Worm (Caenorhabditis elegans) whole organism, late embryonic: ENCODE measurements around the gene bcf-1.

Source experiments
- K09A11.1 ChIP-seq: sonication (generic microtip); optimal IDR thresholded peaks from 2 replicates; lab custom pipeline; 2017; ENCODE audit warnings: antibody characterized with exemption, mild to moderate bottlenecking, missing genetic modification characterization, missing compliant biosample characterization; ENCODE audit not compliant: insufficient read depth
- ceh-14 ChIP-seq: sonication (generic microtip); optimal IDR thresholded peaks from 2 replicates; lab custom pipeline; 2016; ENCODE audit warnings: missing genotype, missing genetic modification characterization, missing compliant biosample characterization
- ceh-2 ChIP-seq: sonication (generic microtip); optimal IDR thresholded peaks from 2 replicates; lab custom pipeline; 2016; ENCODE audit warnings: missing genotype, missing genetic modification characterization, missing compliant biosample characterization
- ceh-22 ChIP-seq: sonication (generic microtip); optimal IDR thresholded peaks from 2 replicates; lab custom pipeline; 2017; ENCODE audit warnings: missing biosample characterization, missing genetic modification characterization
- ceh-31 ChIP-seq: sonication (generic microtip); optimal IDR thresholded peaks from 2 replicates; lab custom pipeline; 2016; ENCODE audit warnings: missing genetic modification characterization, missing compliant biosample characterization
- che-1 ChIP-seq: sonication (generic microtip); optimal IDR thresholded peaks from 2 replicates; lab custom pipeline; 2016; ENCODE audit warnings: mild to moderate bottlenecking, missing genetic modification characterization, missing compliant biosample characterization
- dve-1 ChIP-seq: sonication (generic microtip); optimal IDR thresholded peaks from 2 replicates; lab custom pipeline; 2017; ENCODE audit warnings: antibody characterized with exemption, mild to moderate bottlenecking, missing genetic modification characterization, missing compliant biosample characterization
- ets-4 ChIP-seq: sonication (generic microtip); optimal IDR thresholded peaks from 2 replicates; lab custom pipeline; 2016; ENCODE audit warnings: missing genetic modification characterization, missing compliant biosample characterization
- eyg-1 ChIP-seq: sonication (generic microtip); optimal IDR thresholded peaks from 2 replicates; lab custom pipeline; 2016; ENCODE audit warnings: missing genotype, missing genetic modification characterization, missing compliant biosample characterization
- fax-1 ChIP-seq: sonication (generic microtip); optimal IDR thresholded peaks from 2 replicates; lab custom pipeline; 2016; ENCODE audit warnings: missing genotype, missing genetic modification characterization, missing compliant biosample characterization
- fkh-10 ChIP-seq: fragments of 150-350 bp; optimal IDR thresholded peaks from 2 replicates; lab custom pipeline; 2014; ENCODE audit warnings: missing biosample characterization, missing genetic modification reagents, missing genetic modification characterization
- gmeb-2 ChIP-seq: sonication (generic microtip); optimal IDR thresholded peaks from 2 replicates; lab custom pipeline; 2016; ENCODE audit warnings: missing genetic modification characterization, inconsistent platforms, missing compliant biosample characterization
- hlh-13 ChIP-seq: fragments of 200-800 bp; sonication (Bioruptor generic); optimal IDR thresholded peaks from 2 replicates; lab custom pipeline; 2018; ENCODE audit warnings: mild to moderate bottlenecking, missing genetic modification characterization, missing compliant biosample characterization
- hlh-30 ChIP-seq: sonication (generic microtip); optimal IDR thresholded peaks from 2 replicates; lab custom pipeline; 2017; ENCODE audit warnings: antibody characterized with exemption, missing genetic modification characterization, missing compliant biosample characterization; ENCODE audit not compliant: insufficient read depth
- hlh-6 ChIP-seq: sonication (generic microtip); optimal IDR thresholded peaks from 2 replicates; lab custom pipeline; 2016; ENCODE audit warnings: missing genotype, missing genetic modification characterization, missing compliant biosample characterization
- lin-11 ChIP-seq: fragments of 200-800 bp; sonication (Bioruptor generic); optimal IDR thresholded peaks from 2 replicates; lab custom pipeline; 2018; ENCODE audit warnings: mild to moderate bottlenecking, missing genetic modification characterization, missing compliant biosample characterization
- madf-2 ChIP-seq: sonication (generic microtip); optimal IDR thresholded peaks from 2 replicates; lab custom pipeline; 2017; ENCODE audit warnings: missing genetic modification characterization, missing compliant biosample characterization
- nhr-11 ChIP-seq: fragments of 150-350 bp; optimal IDR thresholded peaks from 2 replicates; lab custom pipeline; 2014; ENCODE audit warnings: missing biosample characterization, missing genetic modification characterization
- npax-4 ChIP-seq: sonication (generic microtip); optimal IDR thresholded peaks from 2 replicates; lab custom pipeline; 2016; ENCODE audit warnings: missing genetic modification characterization, missing compliant biosample characterization
- odd-2 ChIP-seq: sonication (generic microtip); optimal IDR thresholded peaks from 2 replicates; lab custom pipeline; 2017; ENCODE audit warnings: antibody characterized with exemption, mild to moderate bottlenecking, missing genetic modification characterization, missing compliant biosample characterization
- pax-1 ChIP-seq: fragments of 150-350 bp; optimal IDR thresholded peaks from 2 replicates; lab custom pipeline; 2014; ENCODE audit warnings: missing biosample characterization, missing genetic modification characterization
- pha-2 ChIP-seq: sonication (generic microtip); optimal IDR thresholded peaks from 2 replicates; lab custom pipeline; 2017; ENCODE audit warnings: mild to moderate bottlenecking, missing genetic modification characterization, missing compliant biosample characterization
- pha-4 ChIP-seq: fragments of 150-350 bp; optimal IDR thresholded peaks from 2 replicates; lab custom pipeline; 2018; ENCODE audit warnings: missing biosample characterization, missing genetic modification reagents, missing genetic modification characterization
- pqm-1 ChIP-seq: sonication (generic microtip); optimal IDR thresholded peaks from 2 replicates; lab custom pipeline; 2016; ENCODE audit warnings: missing genetic modification characterization, missing compliant biosample characterization
- pros-1 ChIP-seq: fragments of 150-350 bp; optimal IDR thresholded peaks from 2 replicates; lab custom pipeline; 2014; ENCODE audit warnings: missing biosample characterization, missing genetic modification reagents, missing genetic modification characterization
- ref-2 ChIP-seq: sonication (generic microtip); optimal IDR thresholded peaks from 2 replicates; lab custom pipeline; 2016; ENCODE audit warnings: missing genetic modification characterization, missing compliant biosample characterization
- rnt-1 ChIP-seq: sonication (generic microtip); optimal IDR thresholded peaks from 2 replicates; lab custom pipeline; 2016; ENCODE audit warnings: missing genetic modification characterization, missing compliant biosample characterization
- sox-4 ChIP-seq: sonication (generic microtip); optimal IDR thresholded peaks from 2 replicates; lab custom pipeline; 2017; ENCODE audit warnings: mild to moderate bottlenecking, missing genetic modification characterization, inconsistent platforms, missing compliant biosample characterization
- tbx-7 ChIP-seq: sonication (generic microtip); optimal IDR thresholded peaks from 2 replicates; lab custom pipeline; 2016; ENCODE audit warnings: missing genotype, missing genetic modification characterization, missing compliant biosample characterization
- ttx-3 ChIP-seq: sonication (generic microtip); optimal IDR thresholded peaks from 2 replicates; lab custom pipeline; 2016; ENCODE audit warnings: missing genetic modification reagents, missing genetic modification characterization, missing compliant biosample characterization
- unc-42 ChIP-seq: sonication (generic microtip); optimal IDR thresholded peaks from 2 replicates; lab custom pipeline; 2016; ENCODE audit warnings: missing genotype, missing genetic modification characterization, missing compliant biosample characterization
- unc-55 ChIP-seq: sonication (generic microtip); optimal IDR thresholded peaks from 2 replicates; lab custom pipeline; 2017; ENCODE audit warnings: missing biosample characterization, missing genetic modification reagents, missing genetic modification characterization
- unc-86 ChIP-seq: sonication (generic microtip); optimal IDR thresholded peaks from 2 replicates; lab custom pipeline; 2016; ENCODE audit warnings: missing genetic modification characterization, missing compliant biosample characterization
- zip-5 ChIP-seq: sonication (generic microtip); optimal IDR thresholded peaks from 2 replicates; lab custom pipeline; 2016; ENCODE audit warnings: missing genetic modification characterization, missing compliant biosample characterization

bcf-1 gene

ce11 chrV:6398922-6399321, 9.7 kb downstream of the bcf-1 start:
- no peak for TF ChIP-seq pqm-1
- TF ChIP-seq eyg-1 (tag; lab: Kevin White, UChicago) = no peak
- no peak for TF ChIP-seq che-1 (tag; lab: Kevin White, UChicago)
- TF ChIP-seq unc-55 (GFP tag; lab: Kevin White, UChicago) = no peak
- TF ChIP-seq ttx-3 (tag; lab: Kevin White, UChicago) = no peak
- no peak for TF ChIP-seq pha-4 (tag; lab: Kevin White, UChicago)
- no peak for TF ChIP-seq ceh-2 (tag; lab: Kevin White, UChicago)
- TF ChIP-seq nhr-11 (tag; lab: Kevin White, UChicago) = no peak
- no peak for TF ChIP-seq fkh-10 (GFP tag; lab: Kevin White, UChicago)
- TF ChIP-seq K09A11.1 (tag; lab: Kevin White, UChicago) = no peak
- TF ChIP-seq hlh-6 (tag; lab: Kevin White, UChicago) = no peak
- no peak for TF ChIP-seq hlh-30 (tag; lab: Kevin White, UChicago)
- no peak for TF ChIP-seq rnt-1
- no peak for TF ChIP-seq ceh-14 (tag; lab: Kevin White, UChicago)
- TF ChIP-seq npax-4 (tag; lab: Kevin White, UChicago) = no peak
- TF ChIP-seq ceh-22 = no peak
- TF ChIP-seq tbx-7 (tag; lab: Kevin White, UChicago) = no peak
- TF ChIP-seq fax-1 = no peak

ce11 chrV:6390163-6390562, 18.4 kb downstream of the bcf-1 start, which contains the start of gene F57F4.1:
Gene F57F4.1, plus strand, starts transcription at chrV:6390463.
- no peak for TF ChIP-seq madf-2 (tag; lab: Kevin White, UChicago)
- no peak for TF ChIP-seq gmeb-2 (tag; lab: Kevin White, UChicago)
- TF ChIP-seq zip-5 (tag; lab: Kevin White, UChicago) = no peak
- no peak for TF ChIP-seq pax-1
- TF ChIP-seq ceh-31 = no peak
- TF ChIP-seq, all 69 proteins: peak for 0

- TF ChIP-seq ceh-22 = no peak
- TF ChIP-seq, all 69 proteins: peak for 0
These were observed 18.9 kb downstream of the bcf-1 start, which contains the start of gene F57F4.2 for ce11 chrV:6389634-6390033. Gene F57F4.2, minus strand, starts transcription at chrV:6389734.

- no peak for TF ChIP-seq unc-42 (tag; lab: Kevin White, UChicago)
- TF ChIP-seq madf-2 (tag; lab: Kevin White, UChicago) = no peak
- no peak for TF ChIP-seq sox-4 (tag; lab: Kevin White, UChicago)
- no peak for TF ChIP-seq odd-2 (tag; lab: Kevin White, UChicago)
- no peak for TF ChIP-seq lin-11 (tag; lab: Kevin White, UChicago)
- no peak for TF ChIP-seq ets-4 (tag; lab: Kevin White, UChicago)
- no peak for TF ChIP-seq pros-1
- TF ChIP-seq pha-2 (tag; lab: Kevin White, UChicago) = no peak
- TF ChIP-seq K09A11.1 (tag; lab: Kevin White, UChicago) = no peak
- TF ChIP-seq, all 69 proteins: peak for 0
These were observed 22.8 kb downstream of the bcf-1 start for ce11 chrV:6385677-6386276.

- TF ChIP-seq npax-4 (tag; lab: Kevin White, UChicago) = no peak
- no peak for TF ChIP-seq ceh-2 (tag; lab: Kevin White, UChicago)
- no peak for TF ChIP-seq hlh-13 (GFP tag; lab: Kevin White, UChicago)
- TF ChIP-seq pha-4 (tag; lab: Kevin White, UChicago) = no peak
- TF ChIP-seq dve-1 = no peak
- no peak for TF ChIP-seq eyg-1 (tag; lab: Kevin White, UChicago)
- TF ChIP-seq unc-86 = no peak
- no peak for TF ChIP-seq unc-42 (tag; lab: Kevin White, UChicago)
- TF ChIP-seq ref-2 (tag; lab: Kevin White, UChicago) = no peak
- TF ChIP-seq, all 69 proteins: peak for 0
These were observed 33.7 kb downstream of the bcf-1 start, which contains the start of gene F13H6.5 for ce11 chrV:6374844-6375243. Gene F13H6.5, minus strand, starts transcription at chrV:6374944.
